Worm (Caenorhabditis elegans) whole organism, midembryonic: Measurements from ENCODE around the gene Y54F10BM.20.

Source experiments
- T22C8.4 ChIP-seq: fragments of 200-800 bp; sonication (Bioruptor generic); IDR thresholded peaks from 2 replicates; pipeline ENCODE4 v1.3.6; 2022; ENCODE audit warnings: missing genetic modification characterization, missing compliant biosample characterization
- flt-1 ChIP-seq: fragments of 200-800 bp; sonication (Bioruptor generic); IDR thresholded peaks from 2 replicates; pipeline ENCODE4 v1.3.6; 2022; ENCODE audit warnings: missing genetic modification characterization, missing compliant biosample characterization
- klf-2 ChIP-seq: fragments of 200-800 bp; sonication (Bioruptor generic); conservative IDR thresholded peaks from 2 replicates; pipeline ENCODE4 v1.3.6; 2022; ENCODE audit warnings: missing genetic modification reagents, missing genetic modification characterization, missing compliant biosample characterization
- ztf-23 ChIP-seq: fragments of 200-800 bp; sonication (Bioruptor generic); IDR thresholded peaks from 2 replicates; pipeline ENCODE4 v1.3.6; 2022; ENCODE audit warnings: missing genetic modification reagents, missing genetic modification characterization, missing compliant biosample characterization

- TF ChIP-seq klf-2 (no peak), T22C8.4 (GFP tag; lab: Robert Waterston, UW) (no peak), ztf-23 (no peak), flt-1 (GFP tag; lab: Robert Waterston, UW) (no peak)
Observed at ce11 chrIII:2304149-2304548, 3.9 kb upstream of the Y54F10BM.20 start.
